Worm (Caenorhabditis elegans) whole organism, L2 larva: ENCODE results near the gene C23G10.11.

Experiments
- C34F6.9 ChIP-seq: fragments of 150-350 bp; optimal IDR thresholded peaks from 2 replicates; lab custom pipeline; 2014; ENCODE audit warnings: missing biosample characterization, missing genetic modification characterization
- F13H6.1 ChIP-seq: sonication (generic microtip); optimal IDR thresholded peaks from 2 replicates; lab custom pipeline; 2016; ENCODE audit warnings: missing genetic modification characterization, missing compliant biosample characterization
- ama-1 ChIP-seq: fragments of 150-350 bp; optimal IDR thresholded peaks from 2 replicates; lab custom pipeline; 2018; ENCODE audit warnings: inconsistent platforms
- blmp-1 ChIP-seq: sonication (generic microtip); optimal IDR thresholded peaks from 2 replicates; lab custom pipeline; 2017; ENCODE audit warnings: missing genetic modification characterization, mild to moderate bottlenecking, missing compliant biosample characterization, antibody characterized with exemption, moderate library complexity; ENCODE audit not compliant: insufficient read depth
- ceh-82 ChIP-seq: fragments of 150-350 bp; optimal IDR thresholded peaks from 2 replicates; lab custom pipeline; 2014; ENCODE audit warnings: missing biosample characterization, missing genetic modification characterization
- dmd-4 ChIP-seq: sonication (generic microtip); optimal IDR thresholded peaks from 2 replicates; lab custom pipeline; 2017; ENCODE audit warnings: missing biosample characterization, missing genetic modification characterization
- elt-1 ChIP-seq: fragments of 150-350 bp; optimal IDR thresholded peaks from 2 replicates; lab custom pipeline; 2014; ENCODE audit warnings: missing biosample characterization, missing genetic modification characterization
- elt-3 ChIP-seq: sonication (generic microtip); optimal IDR thresholded peaks from 2 replicates; lab custom pipeline; 2017; ENCODE audit warnings: missing biosample characterization, missing genetic modification characterization
- lin-11 ChIP-seq: fragments of 150-350 bp; sonication (generic microtip); optimal IDR thresholded peaks from 2 replicates; lab custom pipeline; 2014; ENCODE audit warnings: missing biosample characterization, missing genetic modification characterization, inconsistent platforms, mixed read lengths
- lin-13 ChIP-seq: fragments of 150-350 bp; optimal IDR thresholded peaks from 2 replicates; lab custom pipeline; 2014; ENCODE audit warnings: missing biosample characterization, missing genetic modification reagents, missing genetic modification characterization
- lin-39 ChIP-seq: fragments of 150-350 bp; optimal IDR thresholded peaks from 2 replicates; lab custom pipeline; 2014; ENCODE audit warnings: missing biosample characterization, missing genetic modification reagents, missing genetic modification characterization
- mab-5 ChIP-seq: fragments of 150-350 bp; optimal IDR thresholded peaks from 2 replicates; lab custom pipeline; 2014; ENCODE audit warnings: missing biosample characterization, missing genetic modification characterization
- mbf-1 ChIP-seq: sonication (generic microtip); optimal IDR thresholded peaks from 2 replicates; lab custom pipeline; 2017; ENCODE audit warnings: missing biosample characterization, missing genetic modification characterization
- nhr-10 ChIP-seq: sonication (generic microtip); optimal IDR thresholded peaks from 2 replicates; lab custom pipeline; 2017; ENCODE audit warnings: missing biosample characterization, missing genetic modification characterization
- nhr-11 ChIP-seq: fragments of 150-350 bp; optimal IDR thresholded peaks from 2 replicates; lab custom pipeline; 2014; ENCODE audit warnings: missing biosample characterization, missing genetic modification characterization
- nhr-21 ChIP-seq: fragments of 150-350 bp; optimal IDR thresholded peaks from 2 replicates; lab custom pipeline; 2014; ENCODE audit warnings: missing biosample characterization, missing genetic modification characterization
- nhr-23 ChIP-seq: fragments of 150-350 bp; optimal IDR thresholded peaks from 2 replicates; lab custom pipeline; 2014; ENCODE audit warnings: missing biosample characterization, missing genetic modification reagents, missing genetic modification characterization
- nhr-25 ChIP-seq: fragments of 150-350 bp; sonication (generic microtip); optimal IDR thresholded peaks from 3 replicates; lab custom pipeline; 2014; ENCODE audit warnings: missing biosample characterization, missing genetic modification characterization
- nhr-6 ChIP-seq: fragments of 150-350 bp; optimal IDR thresholded peaks from 2 replicates; lab custom pipeline; 2014; ENCODE audit warnings: missing biosample characterization, missing genetic modification characterization
- sem-4 ChIP-seq: fragments of 150-350 bp; optimal IDR thresholded peaks from 2 replicates; lab custom pipeline; 2014; ENCODE audit warnings: missing biosample characterization, missing genetic modification reagents, missing genetic modification characterization
- skn-1 ChIP-seq: sonication (generic microtip); optimal IDR thresholded peaks from 2 replicates; lab custom pipeline; 2017; ENCODE audit warnings: missing biosample characterization, missing genetic modification characterization
- sma-9 ChIP-seq, 2 experiments: fragments of 150-350 bp in 1 of 2; sonication (generic microtip) in 1 of 2; optimal IDR thresholded peaks; 2 replicates each; lab custom pipeline; 2014 to 2016; ENCODE audit warnings: missing genetic modification characterization in 2 of 2, mild to moderate bottlenecking in 1 of 2, missing biosample characterization in 1 of 2, missing compliant biosample characterization in 1 of 2, missing genetic modification reagents in 1 of 2, moderate library complexity in 1 of 2
- unc-55 ChIP-seq: fragments of 150-350 bp; sonication (generic microtip); optimal IDR thresholded peaks from 3 replicates; lab custom pipeline; 2014; ENCODE audit warnings: missing biosample characterization, missing genetic modification reagents, missing genetic modification characterization
- unc-62 ChIP-seq: fragments of 150-350 bp; optimal IDR thresholded peaks from 2 replicates; lab custom pipeline; 2014; ENCODE audit warnings: missing biosample characterization, missing genetic modification reagents, missing genetic modification characterization

The C23G10.11 gene

ce11 chrIII:6166634-6167033 is 48.7 kb downstream of the C23G10.11 start:
- TF ChIP-seq nhr-25 (tag; lab: Kevin White, UChicago) (no peak), nhr-10 (tag; lab: Kevin White, UChicago) (no peak), sem-4 (tag; lab: Kevin White, UChicago) (no peak), unc-55 (no peak), elt-3 (no peak), ama-1 (lab: Kevin White, UChicago) (no peak), mab-5 (tag; lab: Kevin White, UChicago) (no peak), skn-1 (tag; lab: Kevin White, UChicago) (no peak), dmd-4 (tag; lab: Kevin White, UChicago) (no peak), nhr-11 (tag; lab: Kevin White, UChicago) (no peak), mbf-1 (no peak), ceh-82 (no peak), nhr-21 (tag; lab: Kevin White, UChicago) (no peak), elt-1 (tag; lab: Kevin White, UChicago) (no peak), lin-39 (tag; lab: Kevin White, UChicago) (no peak), blmp-1 (tag; lab: Kevin White, UChicago) (no peak), lin-11 (no peak), sma-9 (GFP tag; optimal IDR thresholded peaks at IDR 0.05; lab: Kevin White, UChicago) (no peak), sma-9 (tag; optimal IDR thresholded peaks at IDR 0.05; lab: Kevin White, UChicago) (no peak)

DNA sequence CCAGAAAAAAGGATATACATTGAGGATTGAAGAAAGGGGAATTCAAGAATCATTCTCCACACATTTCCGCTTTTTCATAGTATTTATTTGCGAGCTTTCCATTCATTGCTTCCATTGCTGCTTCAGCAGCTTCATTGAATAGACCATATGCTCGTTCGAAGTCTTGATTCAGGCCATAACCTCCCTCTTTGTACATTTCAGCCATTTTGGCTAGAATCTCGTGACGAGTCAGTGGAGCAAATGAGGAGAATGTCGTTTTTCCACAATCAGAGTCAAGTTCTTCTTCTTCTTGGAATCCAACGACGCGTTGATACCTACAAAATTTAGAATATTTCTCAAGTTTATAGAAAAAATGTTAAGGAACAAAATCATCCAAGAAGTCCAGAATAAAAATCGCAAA is 50.1 kb downstream of the C23G10.11 start:
- TF ChIP-seq elt-1 (tag; lab: Kevin White, UChicago) (no peak), nhr-6 (tag; lab: Kevin White, UChicago) (no peak), nhr-25 (tag; lab: Kevin White, UChicago) (no peak), nhr-10 (tag; lab: Kevin White, UChicago) (no peak), nhr-11 (tag; lab: Kevin White, UChicago) (no peak), lin-13 (GFP tag; lab: Kevin White, UChicago) (no peak), nhr-23 (tag; lab: Kevin White, UChicago) (no peak), unc-62 (GFP tag; lab: Kevin White, UChicago) (no peak), unc-55 (no peak), F13H6.1 (tag; lab: Kevin White, UChicago) (no peak), C34F6.9 (no peak)
